Fruit fly (Drosophila melanogaster) whole organism: ENCODE measurements around the gene CG13058.

Experiments
- CG8478 ChIP-seq: fragments of >200 bp; optimal IDR thresholded peaks from 2 replicates; lab custom pipeline; 2018; ENCODE audit warnings: inconsistent platforms
- pan ChIP-seq: fragments of >200 bp; optimal IDR thresholded peaks from 2 replicates; lab custom pipeline; 2017
- psq ChIP-seq: fragments of >200 bp; optimal IDR thresholded peaks from 2 replicates; lab custom pipeline; 2017

DNA sequence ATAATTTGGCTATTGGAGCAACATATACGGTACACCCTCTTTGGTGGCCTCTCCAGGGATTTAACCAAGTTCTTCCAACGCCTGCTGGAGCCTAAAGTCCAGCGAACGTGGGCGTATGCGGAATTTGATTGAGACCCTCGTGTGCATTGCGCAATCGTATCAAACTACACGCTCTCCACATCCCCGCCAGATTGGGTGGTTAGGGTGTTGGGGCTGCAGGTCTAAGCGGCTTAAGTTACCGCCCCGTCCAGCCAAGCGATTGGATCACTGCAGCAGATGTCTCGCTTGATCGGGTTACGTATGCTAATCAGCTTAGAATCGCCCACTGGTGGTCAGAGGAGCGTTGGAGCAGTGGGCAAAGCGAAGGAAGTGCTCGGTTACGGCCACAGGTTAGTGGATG lies 2.1 kb downstream of the CG13058 start, which contains the start of gene CG33060:
- TF ChIP-seq psq (lab: Kevin White, UChicago) (no peak), pan (lab: Kevin White, UChicago) (no peak), CG8478 (lab: Kevin White, UChicago) (no peak)
